Fruit fly (Drosophila melanogaster) S2 (cell line): ENCODE measurements around the gene CG7368.

Experiments
- CG8478 ChIP-seq: fragments of >200 bp; optimal IDR thresholded peaks from 2 replicates; lab custom pipeline; 2018
- CTCF ChIP-seq, 2 experiments: fragments of >200 bp; optimal IDR thresholded peaks; 2 replicates each; lab custom pipeline; 2018

DNA sequence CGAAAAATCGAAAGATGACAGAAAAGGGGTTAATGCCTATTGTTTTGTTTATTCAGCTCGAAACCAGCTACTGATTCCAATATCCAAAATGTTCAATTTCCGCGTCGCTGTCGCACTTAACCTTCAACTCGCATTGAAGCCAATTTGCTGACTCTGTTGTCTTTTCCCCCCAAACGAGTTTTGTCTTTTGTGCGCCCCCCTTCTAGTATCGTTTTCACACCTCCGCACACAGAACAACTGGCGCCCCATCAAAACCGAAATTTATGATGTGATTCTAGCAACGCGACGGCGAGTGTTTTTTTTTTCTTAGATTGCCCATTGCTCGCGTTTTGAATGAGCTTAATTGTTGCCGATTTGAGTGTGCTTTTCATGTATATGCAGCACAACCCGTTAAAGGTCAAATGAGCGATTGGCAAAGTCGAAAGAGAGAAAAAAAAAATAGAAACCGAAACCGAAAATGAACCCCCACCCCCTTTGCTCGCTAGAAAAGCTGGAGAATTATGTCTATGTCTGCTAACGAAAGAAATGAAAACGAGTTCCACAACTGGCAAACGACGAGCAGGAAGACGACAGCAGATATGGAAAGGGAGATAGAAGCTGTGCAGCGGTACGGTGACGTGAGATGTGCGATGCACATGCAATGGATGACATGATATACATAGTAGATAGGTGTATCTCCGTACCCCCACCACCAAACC is 46.5 kb upstream of the CG7368 start:
- TF ChIP-seq CTCF (optimal IDR thresholded peaks at IDR 0.05; lab: Kevin White, UChicago) (no peak), CG8478 (lab: Kevin White, UChicago) (no peak)
